Fruit fly (Drosophila melanogaster): Measurements from ENCODE around the gene COX5BL.

Gene COX5BL

DNA sequence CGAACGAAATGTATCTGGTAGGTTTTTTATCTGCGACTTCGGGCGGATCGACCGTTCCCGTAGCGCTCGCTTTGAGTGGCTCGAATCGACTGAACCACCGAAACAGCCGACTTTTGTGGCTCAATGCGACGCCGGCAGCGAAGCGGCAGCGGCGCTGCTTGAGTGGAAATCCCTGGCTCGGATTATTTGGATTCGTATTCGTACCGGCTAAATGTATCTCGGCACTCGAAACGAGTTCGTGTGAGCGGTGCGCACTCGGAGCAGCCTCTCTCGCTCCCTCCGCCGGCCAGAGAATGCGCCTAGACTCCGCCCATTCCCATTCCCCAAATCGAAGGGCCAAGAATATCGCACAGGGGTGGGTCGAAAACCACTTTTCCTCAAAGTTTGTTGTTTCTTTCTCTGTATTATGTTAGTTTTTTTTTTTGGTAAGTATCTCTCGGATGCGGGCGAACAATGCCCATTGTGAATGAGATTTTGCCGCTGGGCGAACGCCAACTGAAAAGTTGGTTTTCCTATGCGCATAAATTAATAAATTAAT, 23.1 kb upstream of the COX5BL start (continued):
- peak; percentile 31; the same call in 1 of the 3 replicates for TF ChIP-seq HLH4C (GFP tag; IDR thresholded peaks at IDR 0.05; ENCODE audit: partially characterized antibody)
- no peak for TF ChIP-seq CG15479 (GFP tag; optimal IDR thresholded peaks at IDR 0.05)
- no peak for TF ChIP-seq dm (GFP tag; optimal IDR thresholded peaks at IDR 0.05)
- TF ChIP-seq Max (GFP tag; optimal IDR thresholded peaks at IDR 0.05) = no peak
- TF ChIP-seq psq (GFP tag; optimal IDR thresholded peaks at IDR 0.05) = no peak
- no peak for TF ChIP-seq E2f2 (GFP tag; IDR thresholded peaks at IDR 0.05)
- no peak for TF ChIP-seq CG11085 (GFP tag; IDR thresholded peaks at IDR 0.05)
- no peak for TF ChIP-seq Rx (GFP tag; IDR thresholded peaks at IDR 0.05)
- no peak for TF ChIP-seq CG11696 (GFP tag; IDR thresholded peaks at IDR 0.05)
- TF ChIP-seq pros (GFP tag; optimal IDR thresholded peaks at IDR 0.05) = peak; percentile 66
- no peak for TF ChIP-seq fd3F (GFP tag; optimal IDR thresholded peaks at IDR 0.05)
- no peak for TF ChIP-seq tap (tag; optimal IDR thresholded peaks at IDR 0.05)
- TF ChIP-seq otp (GFP tag; IDR thresholded peaks at IDR 0.05) = no peak
- TF ChIP-seq YL-1 (GFP tag; optimal IDR thresholded peaks at IDR 0.05) = no peak
- TF ChIP-seq Eip74EF (GFP tag; optimal IDR thresholded peaks at IDR 0.05) = no peak
- no peak for TF ChIP-seq Fer3 (tag; optimal IDR thresholded peaks at IDR 0.05)
- TF ChIP-seq seq (GFP tag; IDR thresholded peaks at IDR 0.05) = peak; percentile 55; the same call in 1 of the 2 replicates
- TF ChIP-seq gcm (GFP tag; optimal IDR thresholded peaks at IDR 0.05) = peak; percentile 68
- peak; percentile 60; the same call in 1 of the 2 replicates for TF ChIP-seq amos (GFP tag; IDR thresholded peaks at IDR 0.05; ENCODE audit: partially characterized antibody)
- no peak for TF ChIP-seq ftz-f1 (GFP tag; optimal IDR thresholded peaks at IDR 0.05)
- TF ChIP-seq CG7556 (GFP tag; optimal IDR thresholded peaks at IDR 0.05) = no peak
- TF ChIP-seq bcd (GFP tag; optimal IDR thresholded peaks at IDR 0.05) = no peak
- TF ChIP-seq CG9437 (GFP tag; optimal IDR thresholded peaks at IDR 0.05) = no peak
- no peak for TF ChIP-seq dysf (GFP tag; IDR thresholded peaks at IDR 0.05)
- no peak for TF ChIP-seq gce (GFP tag; IDR thresholded peaks at IDR 0.05)
- no peak for TF ChIP-seq sug (tag; optimal IDR thresholded peaks at IDR 0.05)
- no peak for TF ChIP-seq CG5245 (GFP tag; optimal IDR thresholded peaks at IDR 0.05)
- no peak for TF ChIP-seq D19A (tag; optimal IDR thresholded peaks at IDR 0.05)
- TF ChIP-seq CG42726 (GFP tag; IDR thresholded peaks at IDR 0.05; ENCODE audit: partially characterized antibody) = peak; percentile 50; the same call in 1 of the 2 replicates
- TF ChIP-seq CG34422 (GFP tag; IDR thresholded peaks at IDR 0.05) = peak; percentile 27; the same call in 1 of the 3 replicates
- no peak for TF ChIP-seq CG11398 (GFP tag; optimal IDR thresholded peaks at IDR 0.05)
- TF ChIP-seq Nf-YC (tag; optimal IDR thresholded peaks at IDR 0.05) = peak; percentile 97
- TF ChIP-seq Sin3A (optimal IDR thresholded peaks at IDR 0.05) = no peak
- no peak for TF ChIP-seq pum (GFP tag; optimal IDR thresholded peaks at IDR 0.05)
- no peak for TF ChIP-seq CG3407 (GFP tag; optimal IDR thresholded peaks at IDR 0.05)
- TF ChIP-seq Dll (GFP tag; IDR thresholded peaks at IDR 0.05; ENCODE audit: partially characterized antibody) = 0 out of 4 replicates have a peak, but pooled peaks have one; percentile 28
- TF ChIP-seq Elba2 (GFP tag; optimal IDR thresholded peaks at IDR 0.05) = no peak
- TF ChIP-seq pan (optimal IDR thresholded peaks at IDR 0.05) = no peak
- TF ChIP-seq pan (GFP tag; optimal IDR thresholded peaks at IDR 0.05 in 1 of 2, IDR thresholded peaks at IDR 0.05 in 1 of 2) = no peak
- TF ChIP-seq CG7372 (GFP tag; IDR thresholded peaks at IDR 0.05) = no peak
- TF ChIP-seq CkIIα-i1 (GFP tag; IDR thresholded peaks at IDR 0.05) = no peak
- TF ChIP-seq Sry-β (GFP tag; optimal IDR thresholded peaks at IDR 0.05) = no peak
- peak; percentile 15 for TF ChIP-seq trem (tag; optimal IDR thresholded peaks at IDR 0.05)
- TF ChIP-seq H2.0 (GFP tag; IDR thresholded peaks at IDR 0.05) = no peak
- no peak for TF ChIP-seq CG13624 (GFP tag; optimal IDR thresholded peaks at IDR 0.05)
- no peak for TF ChIP-seq onecut (GFP tag; IDR thresholded peaks at IDR 0.05)
- TF ChIP-seq CG17802 (tag; optimal IDR thresholded peaks at IDR 0.05) = no peak
- TF ChIP-seq hth (optimal IDR thresholded peaks at IDR 0.05) = no peak
- no peak for TF ChIP-seq CG32532 (GFP tag; IDR thresholded peaks at IDR 0.05)
- no peak for TF ChIP-seq Ravus (GFP tag; IDR thresholded peaks at IDR 0.05)
- TF ChIP-seq crc (GFP tag; optimal IDR thresholded peaks at IDR 0.05) = no peak
